Worm (Caenorhabditis elegans) whole organism, L1 larva: Measurements from ENCODE around the gene lag-1.

Experiments
- C16A3.4 ChIP-seq: fragments of 150-350 bp; optimal IDR thresholded peaks from 2 replicates; lab custom pipeline; 2014; ENCODE audit warnings: missing biosample characterization, missing genetic modification characterization
- Y116A8C.19 ChIP-seq: sonication (generic microtip); optimal IDR thresholded peaks from 2 replicates; lab custom pipeline; 2016; ENCODE audit warnings: missing compliant biosample characterization, missing genetic modification characterization, borderline replicate concordance
- alr-1 ChIP-seq: fragments of 200-800 bp; sonication (Bioruptor generic); optimal IDR thresholded peaks from 2 replicates; lab custom pipeline; 2018; ENCODE audit warnings: borderline replicate concordance, mild to moderate bottlenecking, missing genetic modification characterization, missing compliant biosample characterization
- aly-2 ChIP-seq: fragments of 150-350 bp; optimal IDR thresholded peaks from 2 replicates; lab custom pipeline; 2014; ENCODE audit warnings: missing biosample characterization, missing genetic modification characterization
- ama-1 ChIP-seq: fragments of 150-350 bp; optimal IDR thresholded peaks from 2 replicates; lab custom pipeline; 2014
- ceh-63 ChIP-seq: fragments of 200-800 bp; sonication (Bioruptor generic); optimal IDR thresholded peaks from 2 replicates; lab custom pipeline; 2018; ENCODE audit warnings: mild to moderate bottlenecking, missing genetic modification characterization, missing compliant biosample characterization
- ceh-8 ChIP-seq: fragments of 200-800 bp; sonication (Bioruptor generic); optimal IDR thresholded peaks from 2 replicates; lab custom pipeline; 2018; ENCODE audit warnings: mild to moderate bottlenecking, missing genetic modification characterization, moderate library complexity, missing compliant biosample characterization
- ceh-82 ChIP-seq, 3 experiments: fragments of 150-350 bp in 1 of 3; sonication (generic microtip) in 2 of 3; optimal IDR thresholded peaks; 2 replicates each; lab custom pipeline; 2014 to 2017; ENCODE audit warnings: missing biosample characterization in 3 of 3, missing genetic modification characterization in 3 of 3
- ceh-90 ChIP-seq: sonication (generic microtip); optimal IDR thresholded peaks from 2 replicates; lab custom pipeline; 2016; ENCODE audit warnings: missing genetic modification characterization, missing compliant biosample characterization
- ces-1 ChIP-seq: fragments of 150-350 bp; optimal IDR thresholded peaks from 2 replicates; lab custom pipeline; 2014; ENCODE audit warnings: missing biosample characterization, missing genetic modification reagents, missing genetic modification characterization
- dsc-1 ChIP-seq: sonication (generic microtip); optimal IDR thresholded peaks from 2 replicates; lab custom pipeline; 2016; ENCODE audit warnings: mild to moderate bottlenecking, missing genetic modification characterization, missing compliant biosample characterization
- efl-3 ChIP-seq: fragments of 200-800 bp; sonication (Bioruptor generic); optimal IDR thresholded peaks from 2 replicates; lab custom pipeline; 2018; ENCODE audit warnings: mild to moderate bottlenecking, missing genetic modification characterization, missing compliant biosample characterization
- egl-27 ChIP-seq, 2 experiments: fragments of 150-350 bp in 1 of 2; sonication (generic microtip); optimal IDR thresholded peaks; 3 replicates each; lab custom pipeline; 2017 to 2018; ENCODE audit warnings: missing biosample characterization in 2 of 2, missing genetic modification characterization in 2 of 2, missing genetic modification reagents in 2 of 2
- fkh-10 ChIP-seq: sonication (generic microtip); optimal IDR thresholded peaks from 2 replicates; lab custom pipeline; 2017; ENCODE audit warnings: missing biosample characterization, missing genetic modification reagents, missing genetic modification characterization
- fos-1 ChIP-seq: fragments of 150-350 bp; optimal IDR thresholded peaks from 2 replicates; lab custom pipeline; 2014; ENCODE audit warnings: missing biosample characterization, missing genetic modification characterization
- grh-1 ChIP-seq: fragments of 200-800 bp; sonication (Bioruptor generic); IDR thresholded peaks from 2 replicates; pipeline ENCODE4 v1.3.6; 2022; ENCODE audit warnings: missing genetic modification reagents, missing genetic modification characterization, missing compliant biosample characterization
- hlh-17 ChIP-seq: fragments of 200-800 bp; sonication (Bioruptor generic); optimal IDR thresholded peaks from 2 replicates; lab custom pipeline; 2018; ENCODE audit warnings: missing genetic modification characterization, mild to moderate bottlenecking, missing compliant biosample characterization, moderate library complexity, borderline replicate concordance
- hlh-4 ChIP-seq: sonication (generic microtip); optimal IDR thresholded peaks from 2 replicates; lab custom pipeline; 2016; ENCODE audit warnings: mild to moderate bottlenecking, missing genetic modification characterization, missing compliant biosample characterization
- hpl-2 ChIP-seq: fragments of 150-350 bp; optimal IDR thresholded peaks from 2 replicates; lab custom pipeline; 2014; ENCODE audit warnings: missing biosample characterization, missing genetic modification reagents, missing genetic modification characterization
- irx-1 ChIP-seq: sonication (generic microtip); optimal IDR thresholded peaks from 2 replicates; lab custom pipeline; 2016; ENCODE audit warnings: missing genetic modification characterization, missing compliant biosample characterization
- isw-1 ChIP-seq: fragments of 200-800 bp; sonication (Bioruptor generic); IDR thresholded peaks from 2 replicates; pipeline ENCODE4 v1.3.6; 2022; ENCODE audit warnings: missing genetic modification characterization, missing compliant biosample characterization
- jun-1 ChIP-seq: fragments of 150-350 bp; optimal IDR thresholded peaks from 2 replicates; lab custom pipeline; 2014; ENCODE audit warnings: missing biosample characterization, missing genetic modification reagents, missing genetic modification characterization
- lin-15B ChIP-seq: fragments of 150-350 bp; sonication (generic microtip); optimal IDR thresholded peaks from 3 replicates; lab custom pipeline; 2014; ENCODE audit warnings: missing biosample characterization, missing genetic modification characterization
- lin-39 ChIP-seq: fragments of 150-350 bp; optimal IDR thresholded peaks from 2 replicates; lab custom pipeline; 2014; ENCODE audit warnings: missing biosample characterization, missing genetic modification reagents, missing genetic modification characterization
- lir-3 ChIP-seq: sonication (generic microtip); optimal IDR thresholded peaks from 2 replicates; lab custom pipeline; 2016; ENCODE audit warnings: mild to moderate bottlenecking, missing genetic modification characterization, moderate library complexity, missing compliant biosample characterization; ENCODE audit not compliant: poor library complexity
- lsy-2 ChIP-seq, 2 experiments: fragments of 150-350 bp; optimal IDR thresholded peaks; 2 replicates each; lab custom pipeline; 2014; ENCODE audit warnings: missing biosample characterization in 2 of 2, missing genetic modification characterization in 2 of 2
- mef-2 ChIP-seq: fragments of 150-350 bp; optimal IDR thresholded peaks from 2 replicates; lab custom pipeline; 2014; ENCODE audit warnings: missing biosample characterization, missing genetic modification characterization
- nhr-12 ChIP-seq: sonication (generic microtip); optimal IDR thresholded peaks from 2 replicates; lab custom pipeline; 2017; ENCODE audit warnings: missing biosample characterization, missing genetic modification characterization
- nhr-71 ChIP-seq: sonication (generic microtip); optimal IDR thresholded peaks from 2 replicates; lab custom pipeline; 2016; ENCODE audit warnings: mild to moderate bottlenecking, missing genetic modification characterization, moderate library complexity, missing compliant biosample characterization
- nhr-76 ChIP-seq: sonication (generic microtip); optimal IDR thresholded peaks from 2 replicates; lab custom pipeline; 2017; ENCODE audit warnings: missing biosample characterization, missing genetic modification characterization
- nhr-90 ChIP-seq: sonication (generic microtip); optimal IDR thresholded peaks from 2 replicates; lab custom pipeline; 2016; ENCODE audit warnings: mild to moderate bottlenecking, missing genetic modification characterization, missing compliant biosample characterization; ENCODE audit not compliant: poor library complexity
- pag-3 ChIP-seq: sonication (generic microtip); optimal IDR thresholded peaks from 2 replicates; lab custom pipeline; 2017; ENCODE audit warnings: missing genetic modification characterization, mild to moderate bottlenecking, missing compliant biosample characterization, antibody characterized with exemption, borderline replicate concordance; ENCODE audit not compliant: insufficient read depth
- pax-3 ChIP-seq: fragments of 200-800 bp; sonication (Bioruptor generic); optimal IDR thresholded peaks from 2 replicates; lab custom pipeline; 2018; ENCODE audit warnings: mild to moderate bottlenecking, missing genetic modification characterization, moderate library complexity, missing compliant biosample characterization
- rnt-1 ChIP-seq: sonication (generic microtip); optimal IDR thresholded peaks from 2 replicates; lab custom pipeline; 2016; ENCODE audit warnings: mild to moderate bottlenecking, missing genetic modification characterization, moderate library complexity, missing compliant biosample characterization
- snu-23 ChIP-seq: sonication (generic microtip); optimal IDR thresholded peaks from 2 replicates; lab custom pipeline; 2016; ENCODE audit warnings: missing genetic modification characterization, missing compliant biosample characterization
- sox-4 ChIP-seq: sonication (generic microtip); optimal IDR thresholded peaks from 2 replicates; lab custom pipeline; 2016; ENCODE audit warnings: missing genetic modification characterization, missing compliant biosample characterization
- sup-37 ChIP-seq: fragments of 200-800 bp; sonication (Bioruptor generic); optimal IDR thresholded peaks from 2 replicates; lab custom pipeline; 2018; ENCODE audit warnings: mild to moderate bottlenecking, missing genetic modification characterization, missing compliant biosample characterization
- tbx-2 ChIP-seq: sonication (generic microtip); optimal IDR thresholded peaks from 2 replicates; lab custom pipeline; 2016; ENCODE audit warnings: missing genetic modification characterization, missing compliant biosample characterization
- tlp-1 ChIP-seq: fragments of 150-350 bp; optimal IDR thresholded peaks from 2 replicates; lab custom pipeline; 2014; ENCODE audit warnings: missing biosample characterization, missing genetic modification characterization
- unc-130 ChIP-seq: fragments of 150-350 bp; optimal IDR thresholded peaks from 2 replicates; lab custom pipeline; 2017; ENCODE audit warnings: missing biosample characterization, missing genetic modification characterization, inconsistent platforms
- unc-86 ChIP-seq: sonication (generic microtip); optimal IDR thresholded peaks from 2 replicates; lab custom pipeline; 2016; ENCODE audit warnings: missing genetic modification characterization, missing compliant biosample characterization
- zip-4 ChIP-seq: fragments of 200-800 bp; sonication (Bioruptor generic); optimal IDR thresholded peaks from 2 replicates; lab custom pipeline; 2018; ENCODE audit warnings: mild to moderate bottlenecking, missing genetic modification characterization, moderate library complexity, missing compliant biosample characterization
- ztf-4 ChIP-seq: fragments of 150-350 bp; optimal IDR thresholded peaks from 2 replicates; lab custom pipeline; 2014; ENCODE audit warnings: missing biosample characterization, missing genetic modification characterization

Gene lag-1

DNA sequence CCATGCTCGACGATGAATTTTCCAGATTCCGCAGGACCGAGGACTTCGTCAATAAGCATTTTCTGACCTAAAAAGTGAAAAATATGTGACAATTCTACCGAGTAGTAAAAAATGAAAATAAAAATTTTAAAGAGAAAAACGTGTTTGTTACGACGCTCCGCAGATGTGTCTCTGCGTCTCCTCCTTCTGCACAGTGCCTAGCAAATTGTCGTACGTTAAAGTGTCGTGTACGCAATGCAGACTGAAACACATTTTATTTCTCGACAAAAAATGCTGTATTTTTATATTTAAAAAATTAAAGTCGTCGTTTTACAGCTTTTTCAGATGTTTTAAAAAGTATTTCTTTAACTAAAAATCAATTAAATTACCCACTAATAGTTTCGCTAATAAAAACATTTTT lies 61.6 kb downstream of the lag-1 start, which contains the start of gene C11D2.4 (continued):
- no peak for TF ChIP-seq lin-15B (tag; lab: Kevin White, UChicago)
- no peak for TF ChIP-seq ces-1 (GFP tag; lab: Kevin White, UChicago)
- no peak for TF ChIP-seq sox-4 (tag; lab: Kevin White, UChicago)
- peak; percentile 59 to 70 for TF ChIP-seq lsy-2 (tag; optimal IDR thresholded peaks at IDR 0.05; lab: Kevin White, UChicago)
- no peak for TF ChIP-seq Y116A8C.19
- no peak for TF ChIP-seq efl-3 (GFP tag; lab: Kevin White, UChicago)
- TF ChIP-seq isw-1 = no peak
- no peak for TF ChIP-seq hlh-17
- no peak for TF ChIP-seq egl-27 (tag; optimal IDR thresholded peaks at IDR 0.05; lab: Kevin White, UChicago)
- peak; percentile 71 for TF ChIP-seq nhr-71 (tag; lab: Kevin White, UChicago)
- TF ChIP-seq pag-3 (tag; lab: Kevin White, UChicago) = no peak
- TF ChIP-seq fos-1 (tag; lab: Kevin White, UChicago) = no peak
- TF ChIP-seq pax-3 (tag; lab: Kevin White, UChicago) = no peak
- peak; percentile 20 for TF ChIP-seq unc-130
- peak; percentile 48 for TF ChIP-seq irx-1
- TF ChIP-seq hlh-4 (tag; lab: Kevin White, UChicago) = no peak
- no peak for TF ChIP-seq lin-39 (tag; lab: Kevin White, UChicago)
- no peak for TF ChIP-seq zip-4 (GFP tag; lab: Kevin White, UChicago)
- TF ChIP-seq jun-1 (tag; lab: Kevin White, UChicago) = no peak
- TF ChIP-seq alr-1 (tag; lab: Kevin White, UChicago) = no peak
- no peak for TF ChIP-seq ceh-63 (GFP tag; lab: Kevin White, UChicago)
- TF ChIP-seq unc-86 (tag; lab: Kevin White, UChicago) = peak; percentile 5
- no peak for TF ChIP-seq sup-37
- TF ChIP-seq nhr-12 (tag; lab: Kevin White, UChicago) = no peak
- TF ChIP-seq rnt-1 (tag; lab: Kevin White, UChicago) = peak; percentile 56
- TF ChIP-seq ceh-90 (tag; lab: Kevin White, UChicago) = no peak
- TF ChIP-seq lir-3 (tag; lab: Kevin White, UChicago) = no peak
- no peak for TF ChIP-seq nhr-76 (tag; lab: Kevin White, UChicago)
- no peak for TF ChIP-seq ztf-4 (tag; lab: Kevin White, UChicago)
- TF ChIP-seq tbx-2 (tag; lab: Kevin White, UChicago) = peak; percentile 55
- TF ChIP-seq aly-2 (tag; lab: Kevin White, UChicago) = no peak
- TF ChIP-seq fkh-10 = no peak
- TF ChIP-seq mef-2 (tag; lab: Kevin White, UChicago) = no peak
- TF ChIP-seq dsc-1 (tag; lab: Kevin White, UChicago) = peak; percentile 75
- peak; percentile 73 for TF ChIP-seq snu-23 (GFP tag; lab: Kevin White, UChicago)
- peak; percentile 26 for TF ChIP-seq C16A3.4 (tag; lab: Kevin White, UChicago)
- no peak for TF ChIP-seq ama-1
- peak; percentile 37 for TF ChIP-seq nhr-90 (tag; lab: Kevin White, UChicago)
- TF ChIP-seq grh-1 (GFP tag; lab: Robert Waterston, UW) = peak; percentile 52
- TF ChIP-seq ceh-82 (tag; optimal IDR thresholded peaks at IDR 0.05; lab: Kevin White, UChicago) = no peak
- TF ChIP-seq tlp-1 (tag; lab: Kevin White, UChicago) = no peak
- TF ChIP-seq hpl-2 (GFP tag; lab: Kevin White, UChicago) = no peak
- no peak for TF ChIP-seq ceh-8 (GFP tag; lab: Kevin White, UChicago)
